Worm (Caenorhabditis elegans) whole organism, L4 larva: ENCODE measurements around the gene F46C8.3.

ENCODE experiments used
- R02D3.7 ChIP-seq: fragments of 150-350 bp; sonication (generic microtip); optimal IDR thresholded peaks from 3 replicates; lab custom pipeline; 2014; ENCODE audit warnings: missing biosample characterization, missing genetic modification characterization
- Y75B8A.6 ChIP-seq: fragments of 200-800 bp; sonication (Bioruptor generic); IDR thresholded peaks from 2 replicates; pipeline ENCODE4 v1.3.6; 2022; ENCODE audit warnings: missing genetic modification reagents, missing genetic modification characterization, missing compliant biosample characterization
- aha-1 ChIP-seq: fragments of 150-350 bp; peaks from one replicate; lab custom pipeline; 2014; ENCODE audit warnings: missing biosample characterization, missing genetic modification characterization
- ama-1 ChIP-seq: fragments of 150-350 bp; optimal IDR thresholded peaks from 2 replicates; lab custom pipeline; 2014; ENCODE audit warnings: inconsistent platforms, mixed read lengths
- arid-1 ChIP-seq: fragments of 200-800 bp; sonication (Bioruptor generic); conservative IDR thresholded peaks from 2 replicates; pipeline ENCODE4 v1.3.6; 2022; ENCODE audit warnings: missing genetic modification reagents, missing genetic modification characterization, missing compliant biosample characterization
- ceh-62 ChIP-seq: sonication (generic microtip); optimal IDR thresholded peaks from 2 replicates; lab custom pipeline; 2017; ENCODE audit warnings: missing biosample characterization, missing genetic modification characterization
- cey-2 ChIP-seq: sonication (generic microtip); optimal IDR thresholded peaks from 3 replicates; lab custom pipeline; 2017; ENCODE audit warnings: missing genetic modification characterization, mild to moderate bottlenecking, missing compliant biosample characterization, antibody characterized with exemption, borderline replicate concordance; ENCODE audit not compliant: insufficient read depth
- daf-12 ChIP-seq: fragments of 150-350 bp; optimal IDR thresholded peaks from 2 replicates; lab custom pipeline; 2014; ENCODE audit warnings: missing biosample characterization, missing genetic modification reagents, missing genetic modification characterization
- dmd-9 ChIP-seq: fragments of 200-800 bp; sonication (Bioruptor generic); IDR thresholded peaks from 2 replicates; pipeline ENCODE4 v1.3.6; 2022; ENCODE audit warnings: missing genetic modification reagents, missing genetic modification characterization, missing compliant biosample characterization
- egl-27 ChIP-seq: sonication (generic microtip); optimal IDR thresholded peaks from 3 replicates; lab custom pipeline; 2017; ENCODE audit warnings: missing biosample characterization, missing genetic modification reagents, missing genetic modification characterization
- gei-8 ChIP-seq: fragments of 200-800 bp; sonication (Bioruptor generic); optimal IDR thresholded peaks from 2 replicates; lab custom pipeline; 2018; ENCODE audit warnings: mild to moderate bottlenecking, missing genetic modification characterization, missing compliant biosample characterization
- hif-1 ChIP-seq, 2 experiments: sonication (generic microtip); optimal IDR thresholded peaks; 2 replicates each; lab custom pipeline; 2016 to 2017; ENCODE audit warnings: missing compliant biosample characterization in 2 of 2, missing genetic modification characterization in 2 of 2, missing genetic modification reagents in 2 of 2, missing genotype in 2 of 2, mild to moderate bottlenecking in 1 of 2
- lim-7 ChIP-seq: fragments of 200-800 bp; sonication (Bioruptor generic); IDR thresholded peaks from 2 replicates; pipeline ENCODE4 v1.3.6; 2022; ENCODE audit warnings: missing genetic modification characterization, missing compliant biosample characterization
- lin-15B ChIP-seq: fragments of 150-350 bp; sonication (generic microtip); optimal IDR thresholded peaks from 3 replicates; lab custom pipeline; 2014; ENCODE audit warnings: missing biosample characterization, missing genetic modification characterization
- lir-3 ChIP-seq: sonication (generic microtip); optimal IDR thresholded peaks from 2 replicates; lab custom pipeline; 2016; ENCODE audit warnings: mild to moderate bottlenecking, missing genetic modification characterization, missing compliant biosample characterization
- madf-5 ChIP-seq, 2 experiments: fragments of 200-800 bp; sonication (Bioruptor generic); IDR thresholded peaks; 2 replicates each; pipeline ENCODE4 v1.3.6; 2022; ENCODE audit warnings: missing compliant biosample characterization in 2 of 2, missing genetic modification characterization in 2 of 2
- mdl-1 ChIP-seq, 2 experiments: fragments of 150-350 bp in 1 of 2; sonication (generic microtip) in 1 of 2; optimal IDR thresholded peaks; 2 replicates each; lab custom pipeline; 2014 to 2017; ENCODE audit warnings: missing biosample characterization in 2 of 2, missing genetic modification characterization in 2 of 2
- mxl-2 ChIP-seq: fragments of 200-800 bp; sonication (Bioruptor generic); conservative IDR thresholded peaks from 2 replicates; pipeline ENCODE4 v1.3.6; 2022; ENCODE audit warnings: missing genetic modification reagents, missing genetic modification characterization, missing compliant biosample characterization
- mxl-3 ChIP-seq: fragments of 200-800 bp; sonication (Bioruptor generic); optimal IDR thresholded peaks from 2 replicates; lab custom pipeline; 2018; ENCODE audit warnings: mild to moderate bottlenecking, missing genetic modification characterization, missing compliant biosample characterization
- nhr-10 ChIP-seq: fragments of 150-350 bp; optimal IDR thresholded peaks from 2 replicates; lab custom pipeline; 2014; ENCODE audit warnings: missing biosample characterization, missing genetic modification characterization
- nhr-11 ChIP-seq: fragments of 150-350 bp; optimal IDR thresholded peaks from 2 replicates; lab custom pipeline; 2014; ENCODE audit warnings: missing biosample characterization, missing genetic modification characterization
- nhr-48 ChIP-seq: sonication (generic microtip); optimal IDR thresholded peaks from 2 replicates; lab custom pipeline; 2016; ENCODE audit warnings: mild to moderate bottlenecking, missing genetic modification characterization, missing compliant biosample characterization
- pha-4 ChIP-seq, 2 experiments: fragments of 150-350 bp in 1 of 2; fragments of 200-800 bp in 1 of 2; sonication (Bioruptor generic) in 1 of 2; IDR thresholded peaks in 1 of 2; optimal IDR thresholded peaks in 1 of 2; 2 replicates each; pipeline versions ENCODE4 v1.3.6 to Lab custom; 2014 to 2022; ENCODE audit warnings: missing genetic modification characterization in 2 of 2, missing genetic modification reagents in 2 of 2, missing biosample characterization in 1 of 2, missing compliant biosample characterization in 1 of 2
- sdz-12 ChIP-seq: fragments of 200-800 bp; sonication (Bioruptor generic); optimal IDR thresholded peaks from 2 replicates; lab custom pipeline; 2018; ENCODE audit warnings: mild to moderate bottlenecking, missing genetic modification characterization, missing compliant biosample characterization
- set-16 ChIP-seq: fragments of 200-800 bp; sonication (Bioruptor generic); IDR thresholded peaks from 2 replicates; pipeline ENCODE4 v1.3.6; 2022; ENCODE audit warnings: missing genetic modification reagents, missing genetic modification characterization, missing compliant biosample characterization
- skn-1 ChIP-seq: fragments of 150-350 bp; optimal IDR thresholded peaks from 2 replicates; lab custom pipeline; 2014; ENCODE audit warnings: missing biosample characterization, missing genetic modification characterization
- spr-1 ChIP-seq: sonication (generic microtip); optimal IDR thresholded peaks from 2 replicates; lab custom pipeline; 2016; ENCODE audit warnings: mild to moderate bottlenecking, missing genetic modification characterization, missing compliant biosample characterization
- tra-1 ChIP-seq: fragments of 200-800 bp; sonication (Bioruptor generic); IDR thresholded peaks from 2 replicates; pipeline ENCODE4 v1.3.6; 2022; ENCODE audit warnings: missing genetic modification reagents, missing genetic modification characterization, missing compliant biosample characterization
- unc-130 ChIP-seq: sonication (generic microtip); optimal IDR thresholded peaks from 2 replicates; lab custom pipeline; 2016; ENCODE audit warnings: missing genetic modification reagents, missing genetic modification characterization, missing compliant biosample characterization
- unc-62 ChIP-seq, 3 experiments: fragments of 150-350 bp in 1 of 3; sonication (generic microtip); optimal IDR thresholded peaks in 2 of 3; peaks in 1 of 3; 1 replicate in 1 of 3; 2 replicates in 2 of 3; lab custom pipeline; 2014 to 2017; ENCODE audit warnings: missing biosample characterization in 3 of 3, missing genetic modification characterization in 3 of 3, missing genetic modification reagents in 3 of 3, missing genotype in 1 of 3
- vab-7 ChIP-seq: fragments of 200-800 bp; sonication (Bioruptor generic); IDR thresholded peaks from 2 replicates; pipeline ENCODE4 v1.3.6; 2022; ENCODE audit warnings: missing genetic modification reagents, missing genetic modification characterization, missing compliant biosample characterization
- zfp-3 ChIP-seq: fragments of 200-800 bp; sonication (Bioruptor generic); conservative IDR thresholded peaks from 2 replicates; pipeline ENCODE4 v1.3.6; 2022; ENCODE audit warnings: missing genetic modification reagents, missing genetic modification characterization, missing compliant biosample characterization
- ztf-7 ChIP-seq: fragments of 150-350 bp; optimal IDR thresholded peaks from 2 replicates; lab custom pipeline; 2014; ENCODE audit warnings: missing biosample characterization, missing genetic modification characterization

Gene F46C8.3

DNA sequence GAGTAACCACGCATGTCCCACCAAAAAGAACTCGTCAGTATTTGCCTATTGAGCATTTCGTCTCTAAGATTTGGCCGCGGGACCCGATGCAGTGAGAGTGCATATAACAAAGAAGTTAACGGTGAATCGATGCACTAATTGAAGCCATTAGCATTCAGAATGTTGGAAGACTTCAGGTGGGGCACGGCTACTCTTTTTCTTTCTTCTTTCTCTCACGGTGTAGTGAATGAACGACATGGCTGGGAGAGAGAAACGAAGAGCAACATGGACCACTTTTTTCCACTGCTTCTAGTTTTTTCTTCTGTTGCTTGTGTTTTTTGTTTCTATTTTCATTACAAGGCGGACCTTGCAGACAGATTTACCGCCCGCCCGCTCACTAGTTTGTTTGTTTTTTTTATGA lies 15.7 kb downstream of the F46C8.3 start:
- TF ChIP-seq egl-27 (tag; lab: Kevin White, UChicago) (no peak), vab-7 (GFP tag; lab: Robert Waterston, UW) (no peak), Y75B8A.6 (no peak), sdz-12 (no peak), unc-62 (GFP tag; optimal IDR thresholded peaks at IDR 0.05 in 1 of 2; lab: Kevin White, UChicago) (peak in 1 of 2 experiments; percentile 91), unc-62 (tag; optimal IDR thresholded peaks at IDR 0.05; lab: Kevin White, UChicago) (no peak)

- TF ChIP-seq dmd-9 (GFP tag; lab: Robert Waterston, UW) = no peak
- no peak for TF ChIP-seq R02D3.7
- no peak for TF ChIP-seq Y75B8A.6
- TF ChIP-seq nhr-10 (tag; lab: Kevin White, UChicago) = no peak
- TF ChIP-seq daf-12 (tag; lab: Kevin White, UChicago) = no peak
- no peak for TF ChIP-seq ama-1 (lab: Kevin White, UChicago)
- no peak for TF ChIP-seq vab-7 (GFP tag; lab: Robert Waterston, UW)
- no peak for TF ChIP-seq spr-1 (tag; lab: Kevin White, UChicago)
- TF ChIP-seq, all 104 proteins: peak for 0
Observed at ce11 chrX:7546509-7546908, 21.1 kb downstream of the F46C8.3 start, which contains the start of gene col-174. TSS of gene col-174 (plus strand) at chrX:7546809.

DNA sequence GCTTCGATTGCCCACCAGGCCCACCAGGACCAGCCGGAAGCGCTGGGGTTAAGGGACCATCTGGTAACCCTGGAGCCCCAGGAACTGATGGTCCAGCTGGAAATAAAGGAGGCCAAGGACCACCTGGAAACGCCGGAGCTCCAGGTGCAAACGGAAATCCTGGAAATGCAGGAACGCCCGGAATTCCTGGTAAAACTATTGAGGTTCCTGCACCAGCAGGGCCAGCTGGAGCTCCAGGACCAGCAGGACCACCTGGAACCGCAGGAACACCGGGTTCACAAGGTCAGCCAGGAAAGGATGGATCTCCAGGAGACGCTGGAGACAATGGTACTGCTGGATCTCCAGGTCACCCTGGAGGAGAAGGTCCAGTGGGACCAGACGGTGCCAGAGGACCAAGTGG lies 22.3 kb downstream of the F46C8.3 start:
- no peak for TF ChIP-seq nhr-48 (tag; lab: Kevin White, UChicago)
- no peak for TF ChIP-seq nhr-10 (tag; lab: Kevin White, UChicago)
- TF ChIP-seq mxl-2 = no peak
- 0 out of 4 replicates have a peak, but pooled peaks of 1 of the 2 experiments have one; percentile 22 for TF ChIP-seq madf-5 (GFP tag; IDR thresholded peaks at IDR 0.05; lab: Robert Waterston, UW)
- peak; percentile 89 for TF ChIP-seq set-16 (GFP tag; lab: Robert Waterston, UW)

DNA sequence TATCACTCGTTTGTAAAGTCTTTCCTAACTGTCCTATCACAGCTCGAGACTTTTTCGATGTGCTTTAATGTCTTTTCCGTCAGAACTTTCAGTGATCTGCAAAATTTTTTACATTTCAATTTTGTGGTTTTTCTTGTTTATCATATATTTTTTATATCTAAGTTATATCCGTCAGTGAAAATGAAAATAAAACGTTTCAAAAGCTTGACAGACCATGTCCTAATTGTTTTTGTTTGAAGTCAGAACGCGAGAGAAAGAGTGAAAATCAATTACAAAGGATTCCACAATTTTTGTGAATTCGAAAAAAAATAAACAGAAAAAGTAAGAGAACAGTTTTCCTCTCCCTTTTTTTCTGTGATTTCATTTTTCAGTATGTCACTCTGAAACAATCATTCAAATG lies 22.8 kb downstream of the F46C8.3 start, which contains the start of gene F46C8.1:
TSS of gene F46C8.1 (plus strand) at position 301 of the 400 bp plus-strand sequence.
- TF ChIP-seq cey-2 (tag; lab: Kevin White, UChicago) = no peak
- TF ChIP-seq lir-3 (tag; lab: Kevin White, UChicago) = no peak
- no peak for TF ChIP-seq arid-1 (GFP tag; lab: Robert Waterston, UW)
- no peak for TF ChIP-seq nhr-10 (tag; lab: Kevin White, UChicago)
- no peak for TF ChIP-seq unc-130
- TF ChIP-seq tra-1 = no peak
- no peak for TF ChIP-seq lim-7 (GFP tag; lab: Robert Waterston, UW)
- TF ChIP-seq gei-8 (GFP tag; lab: Kevin White, UChicago) = no peak
- TF ChIP-seq ztf-7 = no peak

- no peak for TF ChIP-seq cey-2 (tag; lab: Kevin White, UChicago)
- peak; percentile 3 for TF ChIP-seq mxl-3 (GFP tag; lab: Kevin White, UChicago)
Observed at ce11 chrX:7550452-7550851, 25.1 kb downstream of the F46C8.3 start.

DNA sequence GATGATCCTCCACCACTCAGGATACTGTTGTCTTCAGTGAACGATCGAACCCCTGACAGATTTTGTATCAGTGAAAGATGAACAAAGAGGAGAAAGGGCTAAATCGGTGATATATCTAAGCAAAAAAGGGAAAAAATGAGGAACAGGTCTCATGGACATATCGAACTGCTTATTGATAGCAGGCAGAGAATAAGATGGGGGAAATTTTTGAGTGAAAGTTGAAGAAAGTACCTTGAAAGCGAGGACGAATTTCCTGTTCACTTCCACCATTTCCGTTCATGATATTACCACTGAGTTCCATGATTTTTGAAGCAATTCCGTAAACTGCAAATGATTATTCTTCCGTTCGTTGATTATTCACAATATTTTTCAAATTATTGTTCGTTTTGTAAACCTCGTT lies 28.0 kb downstream of the F46C8.3 start:
- no peak for TF ChIP-seq ceh-62 (tag; lab: Kevin White, UChicago)
- TF ChIP-seq pha-4 (GFP tag; IDR thresholded peaks at IDR 0.05; lab: Robert Waterston, UW) = no peak
- TF ChIP-seq pha-4 (tag; optimal IDR thresholded peaks at IDR 0.05; lab: Kevin White, UChicago) = no peak
- TF ChIP-seq skn-1 (tag; lab: Kevin White, UChicago) = no peak
- TF ChIP-seq zfp-3 (GFP tag; lab: Robert Waterston, UW) = no peak
- TF ChIP-seq nhr-11 = no peak
- no peak for TF ChIP-seq ama-1 (lab: Kevin White, UChicago)
- no peak for TF ChIP-seq arid-1 (GFP tag; lab: Robert Waterston, UW)
- TF ChIP-seq mdl-1 (tag; optimal IDR thresholded peaks at IDR 0.05; lab: Kevin White, UChicago) = no peak
- no peak for TF ChIP-seq nhr-48 (tag; lab: Kevin White, UChicago)
- TF ChIP-seq hif-1 (tag; optimal IDR thresholded peaks at IDR 0.05; lab: Kevin White, UChicago) = no peak
- no peak for TF ChIP-seq lin-15B
- TF ChIP-seq aha-1 (tag; lab: Kevin White, UChicago) = no peak
